Fruit fly (Drosophila melanogaster): ENCODE results near the gene Tet.

The Tet gene

dm6 chr3L:2848269-2848668 lies 30.7 kb downstream of the Tet start:
- TF ChIP-seq CG14711 (tag; optimal IDR thresholded peaks at IDR 0.05), result no peak
- no peak for TF ChIP-seq CG33017 (tag; optimal IDR thresholded peaks at IDR 0.05)
- TF ChIP-seq tj (GFP tag; optimal IDR thresholded peaks at IDR 0.05), result no peak

dm6 chr3L:2847257-2847656 lies 31.7 kb downstream of the Tet start:
- TF ChIP-seq CG14711 (tag; optimal IDR thresholded peaks at IDR 0.05) (no peak), kay (GFP tag; ENCODE audit: borderline replicate concordance) (no peak), cnc (optimal IDR thresholded peaks at IDR 0.05) (no peak), pad (GFP tag; optimal IDR thresholded peaks at IDR 0.05) (no peak), CG5204 (GFP tag; optimal IDR thresholded peaks at IDR 0.05) (no peak), Mnt (GFP tag; optimal IDR thresholded peaks at IDR 0.05) (no peak), cic (GFP tag; optimal IDR thresholded peaks at IDR 0.05) (no peak), tj (GFP tag; optimal IDR thresholded peaks at IDR 0.05) (no peak)

dm6 chr3L:2845630-2846029 lies 33.3 kb downstream of the Tet start:
- TF ChIP-seq tj (GFP tag; optimal IDR thresholded peaks at IDR 0.05), result no peak
- TF ChIP-seq CG1620 (GFP tag; optimal IDR thresholded peaks at IDR 0.05), result no peak
- TF ChIP-seq Hr96 (GFP tag; optimal IDR thresholded peaks at IDR 0.05), result no peak
- no peak for TF ChIP-seq ovo (GFP tag; optimal IDR thresholded peaks at IDR 0.05)
- no peak for TF ChIP-seq CG7101 (tag; optimal IDR thresholded peaks at IDR 0.05)
- TF ChIP-seq cnc (optimal IDR thresholded peaks at IDR 0.05), result no peak
- no peak for TF ChIP-seq Crg-1 (GFP tag; optimal IDR thresholded peaks at IDR 0.05)
- TF ChIP-seq CG11617 (GFP tag; optimal IDR thresholded peaks at IDR 0.05), result no peak
- TF ChIP-seq CG7045 (GFP tag; optimal IDR thresholded peaks at IDR 0.05), result no peak
- no peak for TF ChIP-seq pad (GFP tag; optimal IDR thresholded peaks at IDR 0.05)
- TF ChIP-seq CG5204 (GFP tag; optimal IDR thresholded peaks at IDR 0.05), result no peak
- TF ChIP-seq cic (GFP tag; optimal IDR thresholded peaks at IDR 0.05), result no peak
- TF ChIP-seq bab1 (GFP tag; optimal IDR thresholded peaks at IDR 0.05), result no peak
- TF ChIP-seq Mnt (GFP tag; optimal IDR thresholded peaks at IDR 0.05), result no peak
- TF ChIP-seq CG33017 (tag; optimal IDR thresholded peaks at IDR 0.05), result no peak
- no peak for TF ChIP-seq CG12768 (GFP tag; optimal IDR thresholded peaks at IDR 0.05)
- TF ChIP-seq kay (GFP tag; ENCODE audit: borderline replicate concordance), result no peak
- no peak for TF ChIP-seq Clk (GFP tag; optimal IDR thresholded peaks at IDR 0.05)

dm6 chr3L:2844913-2845610 lies 33.9 kb downstream of the Tet start:
- no peak for TF ChIP-seq bab1 (GFP tag; optimal IDR thresholded peaks at IDR 0.05)
- no peak for TF ChIP-seq cic (GFP tag; optimal IDR thresholded peaks at IDR 0.05)
- TF ChIP-seq CG11617 (GFP tag; optimal IDR thresholded peaks at IDR 0.05), result no peak
- TF ChIP-seq ovo (GFP tag; optimal IDR thresholded peaks at IDR 0.05), result no peak
- TF ChIP-seq CG7045 (GFP tag; optimal IDR thresholded peaks at IDR 0.05), result no peak
- TF ChIP-seq Crg-1 (GFP tag; optimal IDR thresholded peaks at IDR 0.05), result no peak
- no peak for TF ChIP-seq kay (GFP tag; ENCODE audit: borderline replicate concordance)
- no peak for TF ChIP-seq Clk (GFP tag; optimal IDR thresholded peaks at IDR 0.05)
- no peak for TF ChIP-seq tj (GFP tag; optimal IDR thresholded peaks at IDR 0.05)
- no peak for TF ChIP-seq CG7101 (tag; optimal IDR thresholded peaks at IDR 0.05)
- no peak for TF ChIP-seq pad (GFP tag; optimal IDR thresholded peaks at IDR 0.05)
- TF ChIP-seq CG33017 (tag; optimal IDR thresholded peaks at IDR 0.05), result no peak
- no peak for TF ChIP-seq CG12768 (GFP tag; optimal IDR thresholded peaks at IDR 0.05)
- TF ChIP-seq Mnt (GFP tag; optimal IDR thresholded peaks at IDR 0.05), result no peak
- no peak for TF ChIP-seq Hr96 (GFP tag; optimal IDR thresholded peaks at IDR 0.05)

- no peak for TF ChIP-seq CG14711 (tag; optimal IDR thresholded peaks at IDR 0.05)
Observed at dm6 chr3L:2844468-2844867, 34.5 kb downstream of the Tet start.

- TF ChIP-seq CG12768 (GFP tag; optimal IDR thresholded peaks at IDR 0.05) (no peak), toe (GFP tag; optimal IDR thresholded peaks at IDR 0.05) (no peak), bab1 (GFP tag; optimal IDR thresholded peaks at IDR 0.05) (no peak), Clk (GFP tag; optimal IDR thresholded peaks at IDR 0.05) (no peak), ovo (GFP tag; optimal IDR thresholded peaks at IDR 0.05) (no peak), pad (GFP tag; optimal IDR thresholded peaks at IDR 0.05) (no peak), tj (GFP tag; optimal IDR thresholded peaks at IDR 0.05) (no peak), kay (GFP tag; ENCODE audit: borderline replicate concordance) (no peak), Crg-1 (GFP tag; optimal IDR thresholded peaks at IDR 0.05) (no peak), Hr96 (GFP tag; optimal IDR thresholded peaks at IDR 0.05) (no peak), CG14711 (tag; optimal IDR thresholded peaks at IDR 0.05) (no peak), CG33017 (tag; optimal IDR thresholded peaks at IDR 0.05) (no peak), cic (GFP tag; optimal IDR thresholded peaks at IDR 0.05) (no peak), Mnt (GFP tag; optimal IDR thresholded peaks at IDR 0.05) (no peak)
Observed at dm6 chr3L:2838191-2838803, 40.7 kb downstream of the Tet start.

- no peak for TF ChIP-seq CG5204 (GFP tag; optimal IDR thresholded peaks at IDR 0.05)
- TF ChIP-seq pad (GFP tag; optimal IDR thresholded peaks at IDR 0.05), result no peak
- TF ChIP-seq tj (GFP tag; optimal IDR thresholded peaks at IDR 0.05), result no peak
- TF ChIP-seq Hr96 (GFP tag; optimal IDR thresholded peaks at IDR 0.05), result no peak
- no peak for TF ChIP-seq ovo (GFP tag; optimal IDR thresholded peaks at IDR 0.05)
- TF ChIP-seq CG1620 (GFP tag; optimal IDR thresholded peaks at IDR 0.05), result no peak
- no peak for TF ChIP-seq CG33017 (tag; optimal IDR thresholded peaks at IDR 0.05)
- TF ChIP-seq Mnt (GFP tag; optimal IDR thresholded peaks at IDR 0.05), result no peak
- TF ChIP-seq CG12768 (GFP tag; optimal IDR thresholded peaks at IDR 0.05), result no peak
- TF ChIP-seq Crg-1 (GFP tag; optimal IDR thresholded peaks at IDR 0.05), result no peak
- no peak for TF ChIP-seq kay (GFP tag; ENCODE audit: borderline replicate concordance)
- no peak for TF ChIP-seq CG7045 (GFP tag; optimal IDR thresholded peaks at IDR 0.05)
Observed at dm6 chr3L:2837417-2837816, 41.5 kb downstream of the Tet start.

All from whole organism, adult.